Fruit fly (Drosophila melanogaster) whole organism, embryonic: ENCODE results near the gene CG17027.
A peak's percentile ranks its signal among the peaks of the same experiment; 100 is the strongest.

Source experiments
- Bdp1 ChIP-seq: fragments of 200-800 bp; sonication (Bioruptor generic); optimal IDR thresholded peaks from 3 replicates; lab custom pipeline; 2016; ENCODE audit warnings: missing biosample characterization, missing genetic modification characterization
- CG10462 ChIP-seq: fragments of 200-800 bp; sonication (Bioruptor generic); optimal IDR thresholded peaks from 2 replicates; lab custom pipeline; 2016; ENCODE audit warnings: missing biosample characterization, missing genetic modification characterization
- CG11093 ChIP-seq: fragments of 200-800 bp; sonication (Bioruptor generic); IDR thresholded peaks from 3 replicates; pipeline ENCODE4 v1.3.6; 2022; ENCODE audit warnings: missing biosample characterization, missing genetic modification characterization
- CG11504 ChIP-seq: fragments of 200-800 bp; sonication (Bioruptor generic); optimal IDR thresholded peaks from 3 replicates; lab custom pipeline; 2019; ENCODE audit warnings: missing biosample characterization, mild to moderate bottlenecking, missing genetic modification characterization, moderate library complexity
- CG11695 ChIP-seq: fragments of 200-800 bp; sonication (Bioruptor generic); IDR thresholded peaks from 3 replicates; pipeline ENCODE4 v1.3.6; 2022; ENCODE audit warnings: missing biosample characterization, missing genetic modification characterization
- CG13123 ChIP-seq: fragments of 200-800 bp; sonication (Bioruptor generic); optimal IDR thresholded peaks from 2 replicates; lab custom pipeline; 2016; ENCODE audit warnings: missing biosample characterization, missing genetic modification characterization
- CG14965 ChIP-seq: fragments of 200-800 bp; sonication (Bioruptor generic); optimal IDR thresholded peaks from 2 replicates; lab custom pipeline; 2016; ENCODE audit warnings: missing biosample characterization, missing genetic modification characterization, borderline replicate concordance
- CG17328 ChIP-seq: fragments of 200-800 bp; sonication (Bioruptor generic); IDR thresholded peaks from 2 replicates; pipeline ENCODE4 v1.3.6; 2022; ENCODE audit warnings: missing biosample characterization, missing genetic modification characterization
- CG17568 ChIP-seq: fragments of 200-800 bp; sonication (Bioruptor generic); optimal IDR thresholded peaks from 2 replicates; lab custom pipeline; 2018; ENCODE audit warnings: missing biosample characterization, mild to moderate bottlenecking, missing genetic modification characterization, moderate library complexity
- CG30020 ChIP-seq: fragments of 200-800 bp; optimal IDR thresholded peaks from 2 replicates; lab custom pipeline; 2019; ENCODE audit warnings: missing biosample characterization, mild to moderate bottlenecking, missing genetic modification characterization, moderate library complexity
- CG3163 ChIP-seq: fragments of 200-800 bp; sonication (Bioruptor generic); optimal IDR thresholded peaks from 3 replicates; lab custom pipeline; 2016; ENCODE audit warnings: missing biosample characterization, missing genetic modification characterization
- CG33557 ChIP-seq: fragments of 200-800 bp; sonication (Bioruptor generic); optimal IDR thresholded peaks from 2 replicates; lab custom pipeline; 2019; ENCODE audit warnings: missing biosample characterization, mild to moderate bottlenecking, missing genetic modification characterization, moderate library complexity
- CG4360 ChIP-seq: fragments of 200-800 bp; sonication (Bioruptor generic); IDR thresholded peaks from 2 replicates; pipeline ENCODE4 v1.3.6; 2022; ENCODE audit warnings: missing biosample characterization, missing genetic modification characterization
- CG6765 ChIP-seq: fragments of 200-800 bp; sonication (Bioruptor generic); optimal IDR thresholded peaks from 3 replicates; lab custom pipeline; 2017; ENCODE audit warnings: missing biosample characterization, mild to moderate bottlenecking, missing genetic modification characterization
- CG6813 ChIP-seq: fragments of 200-800 bp; sonication (Bioruptor generic); optimal IDR thresholded peaks from 2 replicates; lab custom pipeline; 2017; ENCODE audit warnings: missing biosample characterization, missing genetic modification characterization, mild to moderate bottlenecking, moderate library complexity, missing genetic modification reagents
- CG7271 ChIP-seq: fragments of 200-800 bp; sonication (Bioruptor generic); optimal IDR thresholded peaks from 2 replicates; lab custom pipeline; 2018; ENCODE audit warnings: missing biosample characterization, mild to moderate bottlenecking, missing genetic modification characterization, moderate library complexity
- CG7357 ChIP-seq: fragments of 200-800 bp; sonication (Bioruptor generic); IDR thresholded peaks from 3 replicates; pipeline ENCODE4 v1.3.6; 2022; ENCODE audit warnings: missing biosample characterization, missing genetic modification characterization
- CG8478 ChIP-seq: fragments of >200 bp; optimal IDR thresholded peaks from 2 replicates; lab custom pipeline; 2018
- CG9727 ChIP-seq: fragments of 200-800 bp; sonication (Bioruptor generic); optimal IDR thresholded peaks from 3 replicates; lab custom pipeline; 2017; ENCODE audit warnings: missing biosample characterization, mild to moderate bottlenecking, missing genetic modification characterization
- Dip3 ChIP-seq: fragments of 200-800 bp; sonication (Bioruptor generic); optimal IDR thresholded peaks from 3 replicates; lab custom pipeline; 2016; ENCODE audit warnings: missing biosample characterization, missing genetic modification characterization
- HLHmδ ChIP-seq: fragments of 200-800 bp; sonication (Bioruptor generic); optimal IDR thresholded peaks from 2 replicates; lab custom pipeline; 2018; ENCODE audit warnings: missing biosample characterization, mild to moderate bottlenecking, missing genetic modification characterization, moderate library complexity
- Hand ChIP-seq: fragments of 200-800 bp; sonication (Bioruptor generic); optimal IDR thresholded peaks from 2 replicates; lab custom pipeline; 2017; ENCODE audit warnings: mild to moderate bottlenecking, missing biosample characterization, missing genetic modification reagents, missing genetic modification characterization
- Hey ChIP-seq: fragments of 200-800 bp; sonication (Bioruptor generic); optimal IDR thresholded peaks from 3 replicates; lab custom pipeline; 2018; ENCODE audit warnings: missing biosample characterization, mild to moderate bottlenecking, missing genetic modification characterization
- Myb ChIP-seq: fragments of 200-800 bp; sonication (Bioruptor generic); optimal IDR thresholded peaks from 2 replicates; lab custom pipeline; 2016; ENCODE audit warnings: missing biosample characterization, missing genetic modification characterization
- Oli ChIP-seq: fragments of 200-800 bp; sonication (Bioruptor generic); optimal IDR thresholded peaks from 2 replicates; lab custom pipeline; 2018; ENCODE audit warnings: missing biosample characterization, mild to moderate bottlenecking, missing genetic modification characterization, moderate library complexity
- Ptx1 ChIP-seq: fragments of 200-800 bp; sonication (Bioruptor generic); IDR thresholded peaks from 2 replicates; pipeline ENCODE4 v1.3.6; 2022; ENCODE audit warnings: missing biosample characterization, missing genetic modification characterization
- al ChIP-seq: fragments of 200-800 bp; sonication (Bioruptor generic); IDR thresholded peaks from 2 replicates; pipeline ENCODE4 v1.3.6; 2022; ENCODE audit warnings: missing biosample characterization, missing genetic modification characterization
- amos ChIP-seq: fragments of 200-800 bp; sonication (Bioruptor generic); IDR thresholded peaks from 2 replicates; pipeline ENCODE4 v1.3.6; 2022; ENCODE audit warnings: missing biosample characterization, missing genetic modification characterization; ENCODE audit not compliant: partially characterized antibody
- ash1 ChIP-seq: fragments of 200-800 bp; sonication (Bioruptor generic); optimal IDR thresholded peaks from 2 replicates; lab custom pipeline; 2018; ENCODE audit warnings: missing biosample characterization, mild to moderate bottlenecking, missing genetic modification characterization
- ci ChIP-seq: fragments of 200-800 bp; sonication (Bioruptor generic); IDR thresholded peaks from 3 replicates; pipeline ENCODE4 v1.3.6; 2022; ENCODE audit warnings: missing biosample characterization, missing genetic modification characterization
- corto ChIP-seq: fragments of 200-800 bp; sonication (Bioruptor generic); optimal IDR thresholded peaks from 2 replicates; lab custom pipeline; 2016; ENCODE audit warnings: missing biosample characterization, mild to moderate bottlenecking, missing genetic modification characterization, moderate library complexity
- crp ChIP-seq, 2 experiments: fragments of 200-800 bp; sonication (Bioruptor generic); optimal IDR thresholded peaks; 2 replicates in 1 of 2; 3 replicates in 1 of 2; lab custom pipeline; 2017; ENCODE audit warnings: missing biosample characterization in 2 of 2, missing genetic modification characterization in 2 of 2, mild to moderate bottlenecking in 1 of 2, moderate library complexity in 1 of 2
- dpn ChIP-seq, 2 experiments: fragments of 200-800 bp; sonication (Bioruptor generic); optimal IDR thresholded peaks; 3 replicates each; lab custom pipeline; 2016; ENCODE audit warnings: missing biosample characterization in 2 of 2, missing genetic modification characterization in 2 of 2
- ems ChIP-seq: fragments of 200-800 bp; sonication (Bioruptor generic); optimal IDR thresholded peaks from 3 replicates; lab custom pipeline; 2016; ENCODE audit warnings: missing biosample characterization, missing genetic modification characterization
- fru ChIP-seq: fragments of >200 bp; optimal IDR thresholded peaks from 2 replicates; lab custom pipeline; 2017
- ham ChIP-seq: fragments of 200-800 bp; sonication (Bioruptor generic); IDR thresholded peaks from 2 replicates; pipeline ENCODE4 v1.3.6; 2022; ENCODE audit warnings: missing biosample characterization, missing genetic modification characterization
- kay ChIP-seq: fragments of 200-800 bp; sonication (Bioruptor generic); optimal IDR thresholded peaks from 2 replicates; lab custom pipeline; 2016; ENCODE audit warnings: missing biosample characterization, missing genetic modification characterization
- lilli ChIP-seq: fragments of 200-800 bp; sonication (Bioruptor generic); optimal IDR thresholded peaks from 3 replicates; lab custom pipeline; 2016; ENCODE audit warnings: missing biosample characterization, missing genetic modification characterization
- nmo ChIP-seq: fragments of 200-800 bp; sonication (Bioruptor generic); optimal IDR thresholded peaks from 2 replicates; lab custom pipeline; 2018; ENCODE audit warnings: missing biosample characterization, mild to moderate bottlenecking, missing genetic modification characterization, moderate library complexity
- prd ChIP-seq, 3 experiments: fragments of >200 bp in 2 of 3; fragments of 200-800 bp in 1 of 3; sonication (Bioruptor generic) in 1 of 3; optimal IDR thresholded peaks in 2 of 3; IDR thresholded peaks in 1 of 3; 2 replicates in 2 of 3; 3 replicates in 1 of 3; pipeline versions ENCODE4 v1.3.6 to Lab custom; 2017 to 2022; ENCODE audit warnings: missing biosample characterization in 1 of 3, missing genetic modification characterization in 1 of 3
- sens-2 ChIP-seq: fragments of 200-800 bp; sonication (Bioruptor generic); IDR thresholded peaks from 2 replicates; pipeline ENCODE4 v1.3.6; 2022; ENCODE audit warnings: missing biosample characterization, missing genetic modification characterization
- tap ChIP-seq: fragments of 200-800 bp; optimal IDR thresholded peaks from 3 replicates; lab custom pipeline; 2019; ENCODE audit warnings: missing biosample characterization, mild to moderate bottlenecking, missing genetic modification characterization, moderate library complexity
- tin ChIP-seq: fragments of 200-800 bp; sonication (Bioruptor generic); optimal IDR thresholded peaks from 3 replicates; lab custom pipeline; 2016; ENCODE audit warnings: missing biosample characterization, missing genetic modification characterization
- tio ChIP-seq: fragments of 200-800 bp; sonication (Bioruptor generic); optimal IDR thresholded peaks from 2 replicates; lab custom pipeline; 2017; ENCODE audit warnings: missing biosample characterization, missing genetic modification characterization, inconsistent platforms
- ttk ChIP-seq: fragments of 200-800 bp; sonication (Bioruptor generic); IDR thresholded peaks from 2 replicates; pipeline ENCODE4 v2.1.2; 2022; ENCODE audit warnings: missing biosample characterization, missing genetic modification characterization
- vfl ChIP-seq: fragments of 200-800 bp; sonication (Bioruptor generic); optimal IDR thresholded peaks from 2 replicates; lab custom pipeline; 2016; ENCODE audit warnings: missing biosample characterization, missing genetic modification characterization
- vvl ChIP-seq: fragments of 200-800 bp; sonication (Bioruptor generic); IDR thresholded peaks from 2 replicates; pipeline ENCODE4 v1.3.6; 2022; ENCODE audit warnings: missing biosample characterization, missing genetic modification characterization
- wor ChIP-seq: fragments of 200-800 bp; sonication (Bioruptor generic); IDR thresholded peaks from 2 replicates; pipeline ENCODE4 v1.3.6; 2022; ENCODE audit warnings: missing biosample characterization, missing genetic modification characterization
- zfh1 ChIP-seq: fragments of 200-800 bp; sonication (Bioruptor generic); IDR thresholded peaks from 3 replicates; pipeline ENCODE4 v1.3.6; 2022; ENCODE audit warnings: missing biosample characterization, missing genetic modification characterization

Gene CG17027

DNA sequence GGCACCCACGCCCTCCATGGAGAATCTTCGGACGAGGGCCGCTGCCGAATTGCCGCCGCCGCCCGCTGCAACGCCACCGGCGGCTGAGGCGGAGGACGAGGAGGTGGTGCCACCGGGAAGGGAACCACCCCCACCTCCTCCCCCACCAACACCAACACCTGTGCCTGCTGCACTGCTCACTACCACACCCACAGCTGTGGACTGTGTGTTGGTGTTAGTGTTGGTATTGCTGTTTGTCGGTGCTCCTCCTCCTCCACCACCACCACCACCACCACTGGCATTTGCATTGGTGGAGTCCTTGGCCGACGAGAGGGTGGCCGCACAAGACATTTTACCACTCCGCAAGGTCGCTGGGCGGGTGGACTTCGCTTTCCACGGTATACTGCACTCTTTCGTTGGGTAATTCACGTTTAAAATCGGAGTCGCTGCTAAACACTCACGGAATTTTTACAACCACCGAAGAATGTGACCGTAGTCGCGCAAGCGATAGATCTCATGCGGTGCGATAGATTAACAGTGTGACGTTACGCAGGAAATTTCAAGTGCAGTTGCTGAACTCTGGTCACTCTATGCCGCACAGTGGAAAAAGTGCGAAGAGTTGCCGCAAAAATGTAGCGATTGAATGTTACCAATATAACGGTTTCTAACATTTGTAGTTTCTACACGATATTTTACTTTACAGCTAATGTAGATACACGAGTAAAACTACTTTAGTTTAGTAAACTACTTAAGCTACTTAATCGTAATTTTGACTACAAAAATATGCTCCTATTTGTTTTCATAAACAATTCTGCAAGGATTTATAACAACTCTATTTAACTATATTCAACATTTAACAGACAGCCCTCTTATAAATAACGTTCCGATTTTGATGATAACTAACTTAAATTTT lies 31.7 kb downstream of the CG17027 start, which contains the start of gene mib1 (continued):
- TF ChIP-seq tap (tag; lab: Kevin White, UChicago) = no peak
- TF ChIP-seq vfl (GFP tag; lab: Kevin White, UChicago) = no peak
- TF ChIP-seq wor (GFP tag; lab: Robert Waterston, UW) = no peak
- no peak for TF ChIP-seq CG11093 (GFP tag; lab: Robert Waterston, UW)
- no peak for TF ChIP-seq Oli
- TF ChIP-seq tin (GFP tag; lab: Kevin White, UChicago) = no peak
- TF ChIP-seq CG17568 (GFP tag; lab: Kevin White, UChicago) = no peak
- TF ChIP-seq CG17328 (GFP tag; lab: Robert Waterston, UW) = peak; percentile 56
- peak; percentile 44; the same call in 1 of the 2 replicates for TF ChIP-seq vvl
- no peak for TF ChIP-seq CG9727
- TF ChIP-seq CG11695 = no peak; the same call in 2 of the 3 replicates
- no peak for TF ChIP-seq Hey
- TF ChIP-seq fru (lab: Kevin White, UChicago) = no peak
- TF ChIP-seq HLHmδ (GFP tag; lab: Kevin White, UChicago) = peak; percentile 81
- no peak for TF ChIP-seq CG6813 (GFP tag; lab: Kevin White, UChicago)
- peak in 1 of 2 experiments; percentile 32 for TF ChIP-seq dpn (GFP tag; optimal IDR thresholded peaks at IDR 0.05; lab: Kevin White, UChicago)
- TF ChIP-seq CG4360 (GFP tag; lab: Robert Waterston, UW) = 0 out of 2 replicates have a peak, but pooled peaks have one; percentile 30
- TF ChIP-seq tio (GFP tag; lab: Kevin White, UChicago) = no peak
- no peak for TF ChIP-seq CG13123 (GFP tag; lab: Kevin White, UChicago)
- no peak for TF ChIP-seq kay (GFP tag; lab: Kevin White, UChicago)
- peak; percentile 93 for TF ChIP-seq amos (GFP tag; lab: Robert Waterston, UW)
- TF ChIP-seq Dip3 = no peak
- TF ChIP-seq Myb = peak; percentile 91
- TF ChIP-seq CG6765 = no peak
- TF ChIP-seq zfh1 (GFP tag; lab: Robert Waterston, UW) = peak; percentile 35; the same call in 2 of the 3 replicates
- TF ChIP-seq CG7271 = no peak
- TF ChIP-seq crp (GFP tag; optimal IDR thresholded peaks at IDR 0.05; lab: Kevin White, UChicago) = peak in 1 of 2 experiments; percentile 55
- TF ChIP-seq Ptx1 (GFP tag; lab: Robert Waterston, UW) = peak; percentile 26; the same call in 1 of the 2 replicates
- peak; percentile 90 for TF ChIP-seq nmo (GFP tag; lab: Kevin White, UChicago)
- peak; percentile 12 for TF ChIP-seq CG33557 (GFP tag; lab: Kevin White, UChicago)
- 0 out of 2 replicates have a peak, but pooled peaks have one; percentile 7 for TF ChIP-seq ham (GFP tag; lab: Robert Waterston, UW)
- TF ChIP-seq CG10462 (GFP tag; lab: Kevin White, UChicago) = peak; percentile 42
- no peak for TF ChIP-seq Bdp1
- 0 out of 2 replicates have a peak, but pooled peaks have one; percentile 13 for TF ChIP-seq al (GFP tag; lab: Robert Waterston, UW)
- TF ChIP-seq CG3163 (GFP tag; lab: Kevin White, UChicago) = peak; percentile 41
- no peak for TF ChIP-seq prd (optimal IDR thresholded peaks at IDR 0.05; lab: Kevin White, UChicago)
- TF ChIP-seq prd (GFP tag; IDR thresholded peaks at IDR 0.05; lab: Robert Waterston, UW) = 0 out of 3 replicates have a peak, but pooled peaks have one; percentile 33
- TF ChIP-seq CG11504 (tag; lab: Kevin White, UChicago) = peak; percentile 55
- no peak for TF ChIP-seq Hand
- no peak for TF ChIP-seq sens-2 (GFP tag; lab: Robert Waterston, UW)
- no peak for TF ChIP-seq CG7357 (GFP tag; lab: Robert Waterston, UW)
- TF ChIP-seq CG8478 (lab: Kevin White, UChicago) = peak; percentile 84
- no peak for TF ChIP-seq lilli (GFP tag; lab: Kevin White, UChicago)
- no peak for TF ChIP-seq CG14965
- no peak for TF ChIP-seq ttk (GFP tag; lab: Robert Waterston, UW)
- peak; percentile 38 for TF ChIP-seq CG30020 (tag; lab: Kevin White, UChicago)
- TF ChIP-seq ci = peak; percentile 74
- no peak for TF ChIP-seq corto (GFP tag; lab: Kevin White, UChicago)
- TF ChIP-seq ems (GFP tag; lab: Kevin White, UChicago) = peak; percentile 38
- TF ChIP-seq ash1 (GFP tag; lab: Kevin White, UChicago) = peak; percentile 23
